Fruit fly (Drosophila melanogaster) whole organism, embryonic: ENCODE measurements around the gene CG15382.

Experiments
- CG11504 ChIP-seq: fragments of 200-800 bp; sonication (Bioruptor generic); optimal IDR thresholded peaks from 3 replicates; lab custom pipeline; 2019; ENCODE audit warnings: missing biosample characterization, mild to moderate bottlenecking, missing genetic modification characterization, moderate library complexity
- CG11696 ChIP-seq: fragments of 200-800 bp; sonication (Bioruptor generic); IDR thresholded peaks from 2 replicates; pipeline ENCODE4 v1.3.6; 2022; ENCODE audit warnings: missing biosample characterization, missing genetic modification characterization
- CG12155 ChIP-seq: fragments of 200-800 bp; sonication (Bioruptor generic); optimal IDR thresholded peaks from 3 replicates; lab custom pipeline; 2016; ENCODE audit warnings: missing biosample characterization, missing genetic modification characterization
- CG14667 ChIP-seq: fragments of 200-800 bp; sonication (Bioruptor generic); IDR thresholded peaks from 2 replicates; pipeline ENCODE4 v1.3.6; 2022; ENCODE audit warnings: missing biosample characterization, missing genetic modification characterization
- CG14860 ChIP-seq: fragments of 200-800 bp; sonication (Bioruptor generic); IDR thresholded peaks from 3 replicates; pipeline ENCODE4 v1.3.6; 2022; ENCODE audit warnings: missing biosample characterization, missing genetic modification characterization; ENCODE audit not compliant: partially characterized antibody
- CG1647 ChIP-seq: fragments of 200-800 bp; sonication (Bioruptor generic); optimal IDR thresholded peaks from 3 replicates; lab custom pipeline; 2016; ENCODE audit warnings: missing biosample characterization, missing genetic modification characterization
- CG17385 ChIP-seq: fragments of 200-800 bp; sonication (Bioruptor generic); optimal IDR thresholded peaks from 3 replicates; lab custom pipeline; 2018; ENCODE audit warnings: missing biosample characterization, mild to moderate bottlenecking, missing genetic modification characterization
- CG17912 ChIP-seq: fragments of 200-800 bp; sonication (Bioruptor generic); optimal IDR thresholded peaks from 2 replicates; lab custom pipeline; 2018; ENCODE audit warnings: missing biosample characterization, mild to moderate bottlenecking, missing genetic modification characterization
- CG18011 ChIP-seq: fragments of 200-800 bp; sonication (Bioruptor generic); optimal IDR thresholded peaks from 2 replicates; lab custom pipeline; 2017; ENCODE audit warnings: missing biosample characterization, missing genetic modification characterization, mild to moderate bottlenecking, moderate library complexity, missing genotype
- CG18262 ChIP-seq: fragments of 200-800 bp; optimal IDR thresholded peaks from 3 replicates; lab custom pipeline; 2019; ENCODE audit warnings: missing biosample characterization, mild to moderate bottlenecking, missing genetic modification characterization, moderate library complexity
- CG18599 ChIP-seq: fragments of 200-800 bp; sonication (Bioruptor generic); optimal IDR thresholded peaks from 3 replicates; lab custom pipeline; 2017; ENCODE audit warnings: missing biosample characterization, missing genetic modification characterization, mild to moderate bottlenecking, moderate library complexity, missing genetic modification reagents
- CG32532 ChIP-seq: fragments of 200-800 bp; sonication (Bioruptor generic); IDR thresholded peaks from 2 replicates; pipeline ENCODE4 v1.3.6; 2022; ENCODE audit warnings: missing biosample characterization, missing genetic modification characterization
- CG34224 ChIP-seq: fragments of 200-800 bp; sonication (Bioruptor generic); IDR thresholded peaks from 3 replicates; pipeline ENCODE4 v1.3.6; 2022; ENCODE audit warnings: missing biosample characterization, missing genetic modification characterization; ENCODE audit not compliant: partially characterized antibody
- CG4404 ChIP-seq: fragments of 200-800 bp; sonication (Bioruptor generic); IDR thresholded peaks from 2 replicates; pipeline ENCODE4 v1.3.6; 2022; ENCODE audit warnings: missing biosample characterization, missing genetic modification characterization
- CG4707 ChIP-seq: fragments of 200-800 bp; sonication (Bioruptor generic); optimal IDR thresholded peaks from 2 replicates; lab custom pipeline; 2018; ENCODE audit warnings: missing biosample characterization, mild to moderate bottlenecking, missing genetic modification characterization, moderate library complexity
- CG4820 ChIP-seq: fragments of 200-800 bp; sonication (Bioruptor generic); optimal IDR thresholded peaks from 3 replicates; lab custom pipeline; 2016; ENCODE audit warnings: missing biosample characterization, missing genetic modification characterization
- CG8281 ChIP-seq: fragments of 200-800 bp; sonication (Bioruptor generic); optimal IDR thresholded peaks from 2 replicates; lab custom pipeline; 2018; ENCODE audit warnings: missing biosample characterization, mild to moderate bottlenecking, missing genetic modification characterization, moderate library complexity
- CG8290 ChIP-seq, 3 experiments: fragments of 200-800 bp; sonication (Bioruptor generic); optimal IDR thresholded peaks; 2 replicates each; lab custom pipeline; 2016 to 2019; ENCODE audit warnings: missing biosample characterization in 3 of 3, missing genetic modification characterization in 3 of 3, mild to moderate bottlenecking in 2 of 3, moderate library complexity in 1 of 3
- CG9609 ChIP-seq: fragments of 200-800 bp; sonication (Bioruptor generic); optimal IDR thresholded peaks from 3 replicates; lab custom pipeline; 2016; ENCODE audit warnings: missing biosample characterization, missing genetic modification characterization
- CG9817 ChIP-seq: fragments of 200-800 bp; sonication (Bioruptor generic); optimal IDR thresholded peaks from 2 replicates; lab custom pipeline; 2018; ENCODE audit warnings: missing biosample characterization, mild to moderate bottlenecking, missing genetic modification characterization, moderate library complexity
- Camta ChIP-seq: fragments of 200-800 bp; sonication (Bioruptor generic); optimal IDR thresholded peaks from 2 replicates; lab custom pipeline; 2016; ENCODE audit warnings: missing biosample characterization, missing genetic modification characterization
- Dip3 ChIP-seq: fragments of 200-800 bp; sonication (Bioruptor generic); optimal IDR thresholded peaks from 3 replicates; lab custom pipeline; 2016; ENCODE audit warnings: missing biosample characterization, missing genetic modification characterization
- Doc2 ChIP-seq: fragments of 200-800 bp; sonication (Bioruptor generic); IDR thresholded peaks from 2 replicates; pipeline ENCODE4 v1.3.6; 2022; ENCODE audit warnings: missing biosample characterization, missing genetic modification characterization
- H2.0 ChIP-seq: fragments of 200-800 bp; sonication (Bioruptor generic); IDR thresholded peaks from 2 replicates; pipeline ENCODE4 v1.3.6; 2022; ENCODE audit warnings: missing biosample characterization, missing genetic modification characterization
- Hey ChIP-seq: fragments of 200-800 bp; sonication (Bioruptor generic); optimal IDR thresholded peaks from 3 replicates; lab custom pipeline; 2018; ENCODE audit warnings: missing biosample characterization, mild to moderate bottlenecking, missing genetic modification characterization
- Hmr ChIP-seq: fragments of 200-800 bp; sonication (Bioruptor generic); optimal IDR thresholded peaks from 3 replicates; lab custom pipeline; 2017; ENCODE audit warnings: mild to moderate bottlenecking, missing biosample characterization, missing genetic modification reagents, missing genetic modification characterization
- Hr78 ChIP-seq, 2 experiments: fragments of 200-800 bp in 1 of 2; fragments of >200 bp in 1 of 2; sonication (Bioruptor generic) in 1 of 2; optimal IDR thresholded peaks; 2 replicates each; lab custom pipeline; 2017 to 2019; ENCODE audit warnings: missing biosample characterization in 2 of 2, missing genetic modification characterization in 2 of 2, mild to moderate bottlenecking in 1 of 2, moderate library complexity in 1 of 2
- Myb ChIP-seq: fragments of 200-800 bp; sonication (Bioruptor generic); optimal IDR thresholded peaks from 2 replicates; lab custom pipeline; 2016; ENCODE audit warnings: missing biosample characterization, missing genetic modification characterization
- Nf-YC ChIP-seq: fragments of 200-800 bp; optimal IDR thresholded peaks from 3 replicates; lab custom pipeline; 2019; ENCODE audit warnings: missing biosample characterization, mild to moderate bottlenecking, missing genetic modification characterization, moderate library complexity
- Rx ChIP-seq: fragments of 200-800 bp; sonication (Bioruptor generic); IDR thresholded peaks from 2 replicates; pipeline ENCODE4 v1.3.6; 2022; ENCODE audit warnings: missing biosample characterization, missing genetic modification characterization
- ash1 ChIP-seq: fragments of 200-800 bp; sonication (Bioruptor generic); optimal IDR thresholded peaks from 2 replicates; lab custom pipeline; 2018; ENCODE audit warnings: missing biosample characterization, mild to moderate bottlenecking, missing genetic modification characterization
- cwo ChIP-seq: fragments of 200-800 bp; sonication (Bioruptor generic); optimal IDR thresholded peaks from 3 replicates; lab custom pipeline; 2017; ENCODE audit warnings: missing biosample characterization, missing genetic modification characterization, mild to moderate bottlenecking, moderate library complexity, missing genetic modification reagents
- dimm ChIP-seq: fragments of 200-800 bp; sonication (Bioruptor generic); IDR thresholded peaks from 2 replicates; pipeline ENCODE4 v1.3.6; 2022; ENCODE audit warnings: missing biosample characterization, missing genetic modification characterization
- dmrt11E ChIP-seq: fragments of 200-800 bp; sonication (Bioruptor generic); optimal IDR thresholded peaks from 3 replicates; lab custom pipeline; 2018; ENCODE audit warnings: missing biosample characterization, mild to moderate bottlenecking, missing genetic modification characterization, moderate library complexity
- gem ChIP-seq: fragments of 200-800 bp; sonication (Bioruptor generic); optimal IDR thresholded peaks from 2 replicates; lab custom pipeline; 2019; ENCODE audit warnings: missing biosample characterization, mild to moderate bottlenecking, missing genetic modification characterization, moderate library complexity
- jing ChIP-seq: fragments of 200-800 bp; sonication (Bioruptor generic); optimal IDR thresholded peaks from 2 replicates; lab custom pipeline; 2018; ENCODE audit warnings: missing biosample characterization, mild to moderate bottlenecking, missing genetic modification characterization
- kni ChIP-seq: fragments of 200-800 bp; sonication (Bioruptor generic); optimal IDR thresholded peaks from 3 replicates; lab custom pipeline; 2017; ENCODE audit warnings: mild to moderate bottlenecking, missing biosample characterization, missing genetic modification reagents, missing genetic modification characterization
- lmd ChIP-seq: fragments of 200-800 bp; sonication (Bioruptor generic); IDR thresholded peaks from 2 replicates; pipeline ENCODE4 v1.3.6; 2022; ENCODE audit warnings: missing biosample characterization, missing genetic modification characterization
- otp ChIP-seq: fragments of 200-800 bp; sonication (Bioruptor generic); IDR thresholded peaks from 3 replicates; pipeline ENCODE4, ENCODE4 v1.3.6; 2022; ENCODE audit warnings: missing biosample characterization, missing genetic modification characterization
- peb ChIP-seq: fragments of 200-800 bp; sonication (Bioruptor generic); IDR thresholded peaks from 2 replicates; pipeline ENCODE4 v1.3.6; 2022; ENCODE audit warnings: missing biosample characterization, missing genetic modification characterization
- phol ChIP-seq: fragments of 200-800 bp; sonication (Bioruptor generic); optimal IDR thresholded peaks from 3 replicates; lab custom pipeline; 2018; ENCODE audit warnings: missing biosample characterization, mild to moderate bottlenecking, missing genetic modification characterization, moderate library complexity
- pum ChIP-seq: fragments of 200-800 bp; sonication (Bioruptor generic); optimal IDR thresholded peaks from 2 replicates; lab custom pipeline; 2016; ENCODE audit warnings: missing biosample characterization, missing genetic modification characterization
- sim ChIP-seq: fragments of 200-800 bp; sonication (Bioruptor generic); IDR thresholded peaks from 2 replicates; pipeline ENCODE4 v1.3.6; 2022; ENCODE audit warnings: missing biosample characterization, missing genetic modification characterization
- slou ChIP-seq: fragments of 200-800 bp; sonication (Bioruptor generic); optimal IDR thresholded peaks from 3 replicates; lab custom pipeline; 2016; ENCODE audit warnings: missing biosample characterization, missing genetic modification characterization
- tgo ChIP-seq: fragments of 200-800 bp; sonication (Bioruptor generic); IDR thresholded peaks from 3 replicates; pipeline ENCODE4 v1.3.6; 2022; ENCODE audit warnings: missing biosample characterization, missing genetic modification characterization
- ttk ChIP-seq: fragments of 200-800 bp; sonication (Bioruptor generic); IDR thresholded peaks from 2 replicates; pipeline ENCODE4 v2.1.2; 2022; ENCODE audit warnings: missing biosample characterization, missing genetic modification characterization
- usp ChIP-seq: fragments of >200 bp; optimal IDR thresholded peaks from 2 replicates; lab custom pipeline; 2017; ENCODE audit warnings: missing biosample characterization, missing genetic modification characterization
- zen2 ChIP-seq: fragments of 200-800 bp; sonication (Bioruptor generic); IDR thresholded peaks from 3 replicates; pipeline ENCODE4 v1.3.6; 2022; ENCODE audit warnings: missing biosample characterization, missing genetic modification characterization; ENCODE audit not compliant: partially characterized antibody

CG15382 gene

dm6 chr2L:2198613-2199432 lies 43.3 kb downstream of the CG15382 start (continued):
- peak; percentile 41 for TF ChIP-seq CG18011
- peak; percentile 79 for TF ChIP-seq CG12155 (GFP tag; lab: Kevin White, UChicago)
- TF ChIP-seq pum (GFP tag; lab: Kevin White, UChicago): peak; percentile 87
- TF ChIP-seq CG14860 (GFP tag; lab: Robert Waterston, UW): no peak
- no peak for TF ChIP-seq slou (GFP tag; lab: Kevin White, UChicago)
- peak; percentile 84 for TF ChIP-seq dmrt11E (tag; lab: Kevin White, UChicago)
- peak; percentile 89 for TF ChIP-seq phol
- peak; percentile 60 for TF ChIP-seq Myb (GFP tag; lab: Kevin White, UChicago)
- TF ChIP-seq sim (GFP tag; lab: Robert Waterston, UW): no peak
- TF ChIP-seq CG11696: no peak
- peak; percentile 79 for TF ChIP-seq CG17385 (GFP tag; lab: Kevin White, UChicago)
- no peak for TF ChIP-seq CG17912 (GFP tag; lab: Kevin White, UChicago)
- peak; percentile 90 for TF ChIP-seq CG4820
- peak; percentile 45 for TF ChIP-seq CG8290 (GFP tag; optimal IDR thresholded peaks at IDR 0.05; lab: Kevin White, UChicago)
- peak; percentile 4 to 88 for TF ChIP-seq CG8290 (tag; optimal IDR thresholded peaks at IDR 0.05; lab: Kevin White, UChicago)
- TF ChIP-seq Camta: peak; percentile 83
- no peak for TF ChIP-seq CG14667 (GFP tag; lab: Robert Waterston, UW)
- peak; percentile 89 for TF ChIP-seq Dip3 (GFP tag; lab: Kevin White, UChicago)
- TF ChIP-seq CG1647 (GFP tag; lab: Kevin White, UChicago): peak; percentile 74
- no peak for TF ChIP-seq ttk
- no peak for TF ChIP-seq usp (GFP tag; lab: Kevin White, UChicago)
- no peak for TF ChIP-seq lmd (GFP tag; lab: Robert Waterston, UW)
- no peak for TF ChIP-seq dimm (GFP tag; lab: Robert Waterston, UW)
- TF ChIP-seq CG4707 (GFP tag; lab: Kevin White, UChicago): peak; percentile 70
- TF ChIP-seq kni (GFP tag; lab: Kevin White, UChicago): peak; percentile 84
- peak; percentile 89 for TF ChIP-seq CG18262 (tag; lab: Kevin White, UChicago)
- TF ChIP-seq ash1 (GFP tag; lab: Kevin White, UChicago): no peak
- peak; percentile 56 for TF ChIP-seq CG8281 (tag; lab: Kevin White, UChicago)
- TF ChIP-seq CG9817 (tag; lab: Kevin White, UChicago): peak; percentile 61
- TF ChIP-seq otp: no peak
- TF ChIP-seq CG32532: no peak
- no peak for TF ChIP-seq CG34224 (GFP tag; lab: Robert Waterston, UW)
- TF ChIP-seq H2.0 (GFP tag; lab: Robert Waterston, UW): no peak
- no peak for TF ChIP-seq CG4404 (GFP tag; lab: Robert Waterston, UW)
- no peak for TF ChIP-seq zen2 (GFP tag; lab: Robert Waterston, UW)
- TF ChIP-seq Hey (tag; lab: Kevin White, UChicago): peak; percentile 93
- TF ChIP-seq Doc2 (GFP tag; lab: Robert Waterston, UW): no peak
- peak; percentile 95 for TF ChIP-seq Nf-YC (tag; lab: Kevin White, UChicago)
- TF ChIP-seq Hmr (GFP tag; lab: Kevin White, UChicago): peak; percentile 84
- TF ChIP-seq Rx (GFP tag; lab: Robert Waterston, UW): no peak
- peak; percentile 89 for TF ChIP-seq CG9609 (GFP tag; lab: Kevin White, UChicago)
- peak; percentile 90 for TF ChIP-seq cwo (GFP tag; lab: Kevin White, UChicago)
- no peak for TF ChIP-seq tgo
- peak; percentile 93 for TF ChIP-seq CG18599 (GFP tag; lab: Kevin White, UChicago)
- TF ChIP-seq gem (tag; lab: Kevin White, UChicago): peak; percentile 94
- TF ChIP-seq peb (GFP tag; lab: Robert Waterston, UW): no peak
- peak in 1 of 2 experiments; percentile 66 for TF ChIP-seq Hr78 (GFP tag; optimal IDR thresholded peaks at IDR 0.05; lab: Kevin White, UChicago)
- TF ChIP-seq jing (GFP tag; lab: Kevin White, UChicago): peak; percentile 84
- peak; percentile 91 for TF ChIP-seq CG11504 (tag; lab: Kevin White, UChicago)
